Worm (Caenorhabditis elegans): ENCODE measurements around the gene ZC376.8.
A peak's percentile ranks its signal among the peaks of the same experiment; 100 is the strongest.

ZC376.8 gene

ce11 chrV:14134757-14135441 lies 45.1 kb upstream of the ZC376.8 start (continued):
- TF ChIP-seq zip-11 (GFP tag; IDR thresholded peaks at IDR 0.05) (no peak), egl-43 (GFP tag; IDR thresholded peaks at IDR 0.05) (no peak), ZK337.2 (GFP tag; IDR thresholded peaks at IDR 0.05) (no peak), ces-1 (GFP tag; optimal IDR thresholded peaks at IDR 0.05) (no peak), nhr-10 (tag; optimal IDR thresholded peaks at IDR 0.05) (no peak), sdz-12 (GFP tag; optimal IDR thresholded peaks at IDR 0.05) (no peak), arid-1 (GFP tag; conservative IDR thresholded peaks at IDR 0.05) (no peak), Y48G9A.11 (GFP tag; IDR thresholded peaks at IDR 0.05) (no peak), Y105C5A.15 (GFP tag; IDR thresholded peaks at IDR 0.05) (no peak), dmd-9 (GFP tag; IDR thresholded peaks at IDR 0.05) (no peak), dmd-8 (GFP tag; IDR thresholded peaks at IDR 0.05) (no peak), vab-7 (GFP tag; IDR thresholded peaks at IDR 0.05) (no peak), daf-16 (GFP tag; optimal IDR thresholded peaks at IDR 0.05) (no peak), daf-16 (tag; optimal IDR thresholded peaks at IDR 0.05) (peak; percentile 58), unc-130 (GFP tag; optimal IDR thresholded peaks at IDR 0.05) (no peak), ceh-82 (tag; optimal IDR thresholded peaks at IDR 0.05) (no peak), R02D3.7 (tag; optimal IDR thresholded peaks at IDR 0.05) (no peak)

- no peak for TF ChIP-seq nhr-111 (GFP tag; optimal IDR thresholded peaks at IDR 0.05)
- TF ChIP-seq egl-43 (GFP tag; IDR thresholded peaks at IDR 0.05) = 0 out of 2 replicates have a peak, but pooled peaks have one; percentile 47
- TF ChIP-seq mdl-1 (tag; optimal IDR thresholded peaks at IDR 0.05) = peak; percentile 53 to 90
- peak; percentile 78 for TF ChIP-seq mep-1 (tag; optimal IDR thresholded peaks at IDR 0.05)
- TF ChIP-seq mes-2 (tag; optimal IDR thresholded peaks at IDR 0.05; ENCODE audit: poor library complexity, severe bottlenecking) = peak; percentile 54
- no peak for TF ChIP-seq F37D6.2 (tag; optimal IDR thresholded peaks at IDR 0.05)
- no peak for TF ChIP-seq spr-3 (GFP tag; optimal IDR thresholded peaks at IDR 0.05)
- TF ChIP-seq lin-13 (GFP tag; optimal IDR thresholded peaks at IDR 0.05) = no peak
- TF ChIP-seq tra-1 (GFP tag; IDR thresholded peaks at IDR 0.05) = no peak
- no peak for TF ChIP-seq zag-1 (tag; optimal IDR thresholded peaks at IDR 0.05)
- no peak for TF ChIP-seq nhr-10 (tag; optimal IDR thresholded peaks at IDR 0.05)
- TF ChIP-seq zfp-3 (GFP tag; conservative IDR thresholded peaks at IDR 0.05) = no peak
- peak; percentile 39 for TF ChIP-seq pqm-1 (tag; optimal IDR thresholded peaks at IDR 0.05)
- no peak for TF ChIP-seq Y48G9A.11 (GFP tag; IDR thresholded peaks at IDR 0.05)
- TF ChIP-seq nhr-102 (tag; optimal IDR thresholded peaks at IDR 0.05) = peak; percentile 4
- no peak for TF ChIP-seq lin-15B (tag; optimal IDR thresholded peaks at IDR 0.05)
- TF ChIP-seq nhr-6 (tag; optimal IDR thresholded peaks at IDR 0.05) = peak; percentile 97
- no peak for TF ChIP-seq pha-4 (GFP tag; IDR thresholded peaks at IDR 0.05)
- TF ChIP-seq pha-4 (tag; optimal IDR thresholded peaks at IDR 0.05) = peak; percentile 67
- TF ChIP-seq rbr-2 (tag; optimal IDR thresholded peaks at IDR 0.05) = peak; percentile 58
- TF ChIP-seq nhr-11 (tag; optimal IDR thresholded peaks at IDR 0.05) = peak; percentile 54
- TF ChIP-seq nhr-76 (tag; optimal IDR thresholded peaks at IDR 0.05) = no peak
- no peak for TF ChIP-seq F26F4.8 (GFP tag; conservative IDR thresholded peaks at IDR 0.05)
- peak; percentile 81 for TF ChIP-seq mxl-3 (GFP tag; optimal IDR thresholded peaks at IDR 0.05)
- no peak for TF ChIP-seq mxl-2 (GFP tag; conservative IDR thresholded peaks at IDR 0.05)
- TF ChIP-seq Y105C5A.15 (GFP tag; IDR thresholded peaks at IDR 0.05) = no peak
- no peak for TF ChIP-seq unc-130 (GFP tag; optimal IDR thresholded peaks at IDR 0.05)
- 0 out of 2 replicates have a peak, but pooled peaks have one; percentile 27 for TF ChIP-seq lin-38 (GFP tag; IDR thresholded peaks at IDR 0.05)
- no peak for TF ChIP-seq aly-2 (tag; optimal IDR thresholded peaks at IDR 0.05)
- TF ChIP-seq F49E8.2 (tag; optimal IDR thresholded peaks at IDR 0.05; ENCODE audit: borderline replicate concordance) = no peak
- peak; percentile 61 for TF ChIP-seq nhr-77 (tag; optimal IDR thresholded peaks at IDR 0.05)
- peak; percentile 83 for TF ChIP-seq nhr-28 (tag; optimal IDR thresholded peaks at IDR 0.05)
- no peak for TF ChIP-seq daf-16 (GFP tag; optimal IDR thresholded peaks at IDR 0.05)
- TF ChIP-seq daf-16 (tag; optimal IDR thresholded peaks at IDR 0.05) = peak; percentile 34
- TF ChIP-seq madf-9 (GFP tag; conservative IDR thresholded peaks at IDR 0.05) = no peak
- peak; percentile 48 for TF ChIP-seq dpl-1 (GFP tag; optimal IDR thresholded peaks at IDR 0.05)
- peak; percentile 53 for TF ChIP-seq nhr-48 (tag; optimal IDR thresholded peaks at IDR 0.05)
- no peak for TF ChIP-seq ZK546.5 (tag; optimal IDR thresholded peaks at IDR 0.05)
- peak; percentile 33 to 69 for TF ChIP-seq lsy-2 (tag; optimal IDR thresholded peaks at IDR 0.05)
Observed at ce11 chrV:14136152-14136551, 43.9 kb upstream of the ZC376.8 start.
